Worm (Caenorhabditis elegans) whole organism, young adult: ENCODE measurements around the gene F26C11.4.

Source experiments
- B0336.3 ChIP-seq: fragments of 200-800 bp; sonication (Bioruptor generic); IDR thresholded peaks from 2 replicates; pipeline ENCODE4 v1.3.6; 2022; ENCODE audit warnings: missing genetic modification characterization, missing compliant biosample characterization
- C17E4.6 ChIP-seq: fragments of 200-800 bp; sonication (Bioruptor generic); IDR thresholded peaks from 2 replicates; pipeline ENCODE4 v1.3.6; 2022; ENCODE audit warnings: missing genetic modification reagents, missing genetic modification characterization, missing compliant biosample characterization
- F33H1.4 ChIP-seq: fragments of 200-800 bp; sonication (Bioruptor generic); IDR thresholded peaks from 2 replicates; pipeline ENCODE4 v1.3.6; 2022; ENCODE audit warnings: missing genetic modification reagents, missing genetic modification characterization, missing compliant biosample characterization
- F49E8.2 ChIP-seq: sonication (generic microtip); optimal IDR thresholded peaks from 3 replicates; lab custom pipeline; 2017; ENCODE audit warnings: missing genetic modification characterization, mild to moderate bottlenecking, missing compliant biosample characterization, antibody characterized with exemption, moderate library complexity; ENCODE audit not compliant: insufficient read depth
- F52B5.7 ChIP-seq: sonication (generic microtip); optimal IDR thresholded peaks from 2 replicates; lab custom pipeline; 2016; ENCODE audit warnings: mild to moderate bottlenecking, missing genetic modification characterization, missing compliant biosample characterization
- F55B11.4 ChIP-seq: sonication (generic microtip); optimal IDR thresholded peaks from 2 replicates; lab custom pipeline; 2016; ENCODE audit warnings: missing compliant biosample characterization, missing genetic modification characterization, borderline replicate concordance; ENCODE audit not compliant: insufficient read depth
- T07F8.4 ChIP-seq: sonication (generic microtip); optimal IDR thresholded peaks from 2 replicates; lab custom pipeline; 2016; ENCODE audit warnings: mild to moderate bottlenecking, missing genetic modification characterization, moderate library complexity, missing compliant biosample characterization
- aptf-3 ChIP-seq: fragments of 200-800 bp; sonication (Bioruptor generic); IDR thresholded peaks from 2 replicates; pipeline ENCODE4 v1.3.6; 2022; ENCODE audit warnings: missing genetic modification characterization, missing compliant biosample characterization
- attf-3 ChIP-seq: fragments of 200-800 bp; sonication (Bioruptor generic); conservative IDR thresholded peaks from 2 replicates; pipeline ENCODE4 v1.3.6; 2022; ENCODE audit warnings: missing genetic modification reagents, missing genetic modification characterization, missing compliant biosample characterization
- cebp-1 ChIP-seq, 2 experiments: fragments of 200-800 bp in 1 of 2; sonication (Bioruptor generic) in 1 of 2; sonication (generic microtip) in 1 of 2; IDR thresholded peaks in 1 of 2; optimal IDR thresholded peaks in 1 of 2; 2 replicates each; pipeline versions ENCODE4 v1.3.6 to Lab custom; 2017 to 2022; ENCODE audit warnings: missing compliant biosample characterization in 2 of 2, missing genetic modification characterization in 2 of 2, mild to moderate bottlenecking in 1 of 2, missing genetic modification reagents in 1 of 2, moderate library complexity in 1 of 2
- ceh-58 ChIP-seq: fragments of 200-800 bp; sonication (Bioruptor generic); IDR thresholded peaks from 2 replicates; pipeline ENCODE4 v1.3.6; 2022; ENCODE audit warnings: missing genetic modification characterization, missing compliant biosample characterization
- ceh-79 ChIP-seq: sonication (generic microtip); optimal IDR thresholded peaks from 2 replicates; lab custom pipeline; 2017; ENCODE audit warnings: mild to moderate bottlenecking, missing genetic modification characterization, missing compliant biosample characterization
- chd-7 ChIP-seq: sonication (generic microtip); optimal IDR thresholded peaks from 2 replicates; lab custom pipeline; 2016; ENCODE audit warnings: mild to moderate bottlenecking, missing genetic modification characterization, moderate library complexity, missing compliant biosample characterization
- fkh-3 ChIP-seq: sonication (generic microtip); optimal IDR thresholded peaks from 2 replicates; lab custom pipeline; 2016; ENCODE audit warnings: mild to moderate bottlenecking, missing genetic modification characterization, missing compliant biosample characterization
- gei-17 ChIP-seq: fragments of 200-800 bp; sonication (Bioruptor generic); optimal IDR thresholded peaks from 2 replicates; lab custom pipeline; 2018; ENCODE audit warnings: mild to moderate bottlenecking, missing genetic modification characterization, missing compliant biosample characterization
- hmg-1.2 ChIP-seq: fragments of 200-800 bp; sonication (Bioruptor generic); IDR thresholded peaks from 2 replicates; pipeline ENCODE4 v1.3.6; 2022; ENCODE audit warnings: missing genetic modification reagents, missing genetic modification characterization, missing compliant biosample characterization
- hmg-20 ChIP-seq: fragments of 200-800 bp; sonication (Bioruptor generic); IDR thresholded peaks from 2 replicates; pipeline ENCODE4 v1.3.6; 2022; ENCODE audit warnings: missing genetic modification reagents, missing genetic modification characterization, missing compliant biosample characterization
- hsf-1 ChIP-seq: fragments of 200-800 bp; sonication (Bioruptor generic); IDR thresholded peaks from 2 replicates; pipeline ENCODE4 v1.3.6; 2022; ENCODE audit warnings: missing genetic modification reagents, missing genetic modification characterization, missing compliant biosample characterization
- let-526 ChIP-seq: fragments of 200-800 bp; sonication (Bioruptor generic); IDR thresholded peaks from 2 replicates; pipeline ENCODE4 v1.3.6; 2022; ENCODE audit warnings: missing genetic modification reagents, missing genetic modification characterization, missing compliant biosample characterization
- let-607 ChIP-seq, 2 experiments: fragments of 200-800 bp in 1 of 2; sonication (Bioruptor generic) in 1 of 2; sonication (generic microtip) in 1 of 2; optimal IDR thresholded peaks; 2 replicates each; lab custom pipeline; 2016 to 2018; ENCODE audit warnings: mild to moderate bottlenecking in 2 of 2, missing compliant biosample characterization in 2 of 2, missing genetic modification characterization in 2 of 2, moderate library complexity in 2 of 2, missing genotype in 1 of 2
- lin-35 ChIP-seq, 3 experiments: fragments of 150-350 bp in 2 of 3; sonication (generic microtip) in 1 of 3; optimal IDR thresholded peaks; 2 replicates each; lab custom pipeline; 2014 to 2018; ENCODE audit warnings: missing biosample characterization in 3 of 3, missing genetic modification characterization in 3 of 3, missing genetic modification reagents in 3 of 3
- lin-54 ChIP-seq: fragments of 200-800 bp; sonication (Bioruptor generic); optimal IDR thresholded peaks from 2 replicates; lab custom pipeline; 2018; ENCODE audit warnings: mild to moderate bottlenecking, missing genetic modification characterization, missing compliant biosample characterization
- lir-1 ChIP-seq: fragments of 200-800 bp; sonication (Bioruptor generic); conservative IDR thresholded peaks from 2 replicates; pipeline ENCODE4 v1.3.6; 2022; ENCODE audit warnings: missing genetic modification reagents, missing genetic modification characterization, missing compliant biosample characterization
- lsl-1 ChIP-seq: fragments of 200-800 bp; sonication (Bioruptor generic); optimal IDR thresholded peaks from 2 replicates; lab custom pipeline; 2018; ENCODE audit warnings: mild to moderate bottlenecking, missing genetic modification characterization, moderate library complexity, missing compliant biosample characterization
- lsy-27 ChIP-seq: sonication (generic microtip); optimal IDR thresholded peaks from 2 replicates; lab custom pipeline; 2017; ENCODE audit warnings: missing genetic modification characterization, mild to moderate bottlenecking, missing compliant biosample characterization, antibody characterized with exemption, missing genotype, borderline replicate concordance; ENCODE audit not compliant: insufficient read depth
- madf-10 ChIP-seq: sonication (generic microtip); optimal IDR thresholded peaks from 2 replicates; lab custom pipeline; 2016; ENCODE audit warnings: mild to moderate bottlenecking, missing genetic modification characterization, missing compliant biosample characterization
- madf-3 ChIP-seq: fragments of 200-800 bp; sonication (Bioruptor generic); IDR thresholded peaks from 2 replicates; pipeline ENCODE4 v1.3.6; 2022; ENCODE audit warnings: missing genetic modification reagents, missing genetic modification characterization, missing compliant biosample characterization
- nfya-2 ChIP-seq: fragments of 200-800 bp; sonication (Bioruptor generic); IDR thresholded peaks from 2 replicates; pipeline ENCODE4 v1.3.6; 2022; ENCODE audit warnings: missing genetic modification reagents, missing genetic modification characterization, missing compliant biosample characterization
- nhr-179 ChIP-seq: sonication (generic microtip); optimal IDR thresholded peaks from 2 replicates; lab custom pipeline; 2016; ENCODE audit warnings: mild to moderate bottlenecking, missing genetic modification characterization, missing compliant biosample characterization
- nhr-80 ChIP-seq: sonication (generic microtip); optimal IDR thresholded peaks from 2 replicates; lab custom pipeline; 2016; ENCODE audit warnings: missing genetic modification characterization, missing compliant biosample characterization
- nhr-90 ChIP-seq: sonication (generic microtip); optimal IDR thresholded peaks from 2 replicates; lab custom pipeline; 2016; ENCODE audit warnings: missing genotype, mild to moderate bottlenecking, missing genetic modification characterization, missing compliant biosample characterization
- pha-4 ChIP-seq: fragments of 150-350 bp; sonication (generic microtip); optimal IDR thresholded peaks from 2 replicates; lab custom pipeline; 2014; ENCODE audit warnings: missing biosample characterization, missing genetic modification reagents, missing genetic modification characterization
- rcor-1 ChIP-seq: fragments of 200-800 bp; sonication (Bioruptor generic); IDR thresholded peaks from 2 replicates; pipeline ENCODE4 v1.3.6; 2022; ENCODE audit warnings: missing genetic modification reagents, missing genetic modification characterization, missing compliant biosample characterization
- snpc-1.1 ChIP-seq: sonication (generic microtip); optimal IDR thresholded peaks from 2 replicates; lab custom pipeline; 2017; ENCODE audit warnings: missing genetic modification characterization, mild to moderate bottlenecking, missing compliant biosample characterization, antibody characterized with exemption, moderate library complexity, missing genotype, missing genetic modification reagents; ENCODE audit not compliant: insufficient read depth
- snpc-1.3 ChIP-seq: sonication (generic microtip); optimal IDR thresholded peaks from 2 replicates; lab custom pipeline; 2017; ENCODE audit warnings: missing genetic modification characterization, mild to moderate bottlenecking, missing compliant biosample characterization, antibody characterized with exemption, moderate library complexity, missing genotype, missing genetic modification reagents; ENCODE audit not compliant: insufficient read depth
- snpc-3.4 ChIP-seq: sonication (generic microtip); optimal IDR thresholded peaks from 2 replicates; lab custom pipeline; 2017; ENCODE audit warnings: missing genetic modification characterization, mild to moderate bottlenecking, missing compliant biosample characterization, antibody characterized with exemption, moderate library complexity, missing genotype, missing genetic modification reagents
- tbp1 ChIP-seq: fragments of 200-800 bp; sonication (Bioruptor generic); optimal IDR thresholded peaks from 2 replicates; lab custom pipeline; 2018; ENCODE audit warnings: mild to moderate bottlenecking, missing genetic modification characterization, missing compliant biosample characterization
- unc-62 ChIP-seq: fragments of 150-350 bp; optimal IDR thresholded peaks from 2 replicates; lab custom pipeline; 2014; ENCODE audit warnings: missing biosample characterization, missing genetic modification reagents, missing genetic modification characterization
- xnd-1 ChIP-seq: sonication (generic microtip); optimal IDR thresholded peaks from 2 replicates; lab custom pipeline; 2016; ENCODE audit warnings: missing genotype, missing genetic modification reagents, missing genetic modification characterization, missing compliant biosample characterization
- ztf-22 ChIP-seq: fragments of 200-800 bp; sonication (Bioruptor generic); optimal IDR thresholded peaks from 2 replicates; lab custom pipeline; 2018; ENCODE audit warnings: mild to moderate bottlenecking, missing genetic modification characterization, moderate library complexity, missing compliant biosample characterization
- ztf-26 ChIP-seq: sonication (generic microtip); optimal IDR thresholded peaks from 2 replicates; lab custom pipeline; 2017; ENCODE audit warnings: missing genetic modification characterization, missing compliant biosample characterization

F26C11.4 gene

DNA sequence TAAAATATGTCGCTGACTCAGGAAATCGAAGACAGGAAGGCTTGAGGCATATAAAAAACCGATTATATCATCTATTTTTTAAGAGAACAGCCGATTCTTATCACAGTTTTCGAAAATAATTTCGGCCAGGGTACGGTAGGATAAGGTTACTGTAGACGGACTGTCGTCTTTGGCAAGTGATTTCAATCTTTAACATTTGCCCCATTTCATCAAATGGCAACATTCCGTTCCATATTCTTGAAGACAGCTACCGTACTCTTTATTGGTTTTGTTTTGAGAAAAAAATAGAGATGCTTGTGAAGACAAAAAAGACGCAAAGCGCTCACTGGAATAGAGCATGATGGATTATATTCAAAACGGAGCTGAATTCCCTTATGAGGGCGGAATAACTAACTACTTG, 17.3 kb downstream of the F26C11.4 start:
- TF ChIP-seq let-526 (GFP tag; lab: Robert Waterston, UW) (no peak), ceh-58 (no peak), snpc-1.1 (tag; lab: Kevin White, UChicago) (no peak), snpc-1.3 (no peak), nhr-80 (tag; lab: Kevin White, UChicago) (no peak), C17E4.6 (GFP tag; lab: Robert Waterston, UW) (no peak), hmg-1.2 (GFP tag; lab: Robert Waterston, UW) (no peak), ztf-22 (GFP tag; lab: Kevin White, UChicago) (no peak), F49E8.2 (no peak)

DNA sequence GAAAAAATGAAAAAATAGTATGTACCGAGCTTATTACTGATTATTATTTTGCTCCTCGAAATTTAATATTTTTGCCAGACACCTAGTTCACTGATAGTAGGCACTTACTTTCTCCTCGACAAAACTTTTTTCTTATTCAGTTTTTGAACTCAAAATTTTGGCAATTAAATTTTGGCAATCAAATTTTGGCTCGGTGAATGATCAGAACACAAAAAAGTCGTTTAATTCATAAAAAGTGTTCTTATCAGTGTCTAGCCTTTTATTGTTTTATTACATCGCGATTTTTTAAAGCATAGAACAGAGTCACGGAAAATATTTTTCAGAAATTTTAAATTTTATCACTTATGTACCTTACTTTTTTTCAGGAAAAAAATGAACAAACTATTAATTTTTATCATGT, 20.9 kb downstream of the F26C11.4 start:
- TF ChIP-seq fkh-3 (tag; lab: Kevin White, UChicago) (no peak), lsl-1 (no peak), madf-3 (no peak)

ce11 chrII:9894435-9894834, 21.6 kb downstream of the F26C11.4 start, which contains the start of gene F26C11.1:
F26C11.1 (plus strand) TSS chrII:9894735.
- no peak for TF ChIP-seq ceh-79

ce11 chrII:9892409-9892808, 23.7 kb downstream of the F26C11.4 start, which contains the start of gene C08H9.16:
C08H9.16 (plus strand) TSS chrII:9892778.
- TF ChIP-seq lin-35 (GFP tag; optimal IDR thresholded peaks at IDR 0.05; lab: Kevin White, UChicago) = peak in 1 of 3 experiments; percentile 40
- TF ChIP-seq attf-3 (GFP tag; lab: Robert Waterston, UW) = no peak
- no peak for TF ChIP-seq hsf-1 (GFP tag; lab: Robert Waterston, UW)
- no peak for TF ChIP-seq chd-7 (tag; lab: Kevin White, UChicago)
- no peak for TF ChIP-seq snpc-1.1 (tag; lab: Kevin White, UChicago)
- no peak for TF ChIP-seq aptf-3 (GFP tag; lab: Robert Waterston, UW)
- TF ChIP-seq rcor-1 = no peak
- TF ChIP-seq snpc-3.4 (tag; lab: Kevin White, UChicago) = peak; percentile 7
- TF ChIP-seq lsy-27 (tag; lab: Kevin White, UChicago) = no peak
- no peak for TF ChIP-seq ceh-79
- TF ChIP-seq lsl-1 = peak; percentile 88
- no peak for TF ChIP-seq F52B5.7
- TF ChIP-seq F33H1.4 (GFP tag; lab: Robert Waterston, UW) = peak; percentile 78
- TF ChIP-seq lin-54 (GFP tag; lab: Kevin White, UChicago) = peak; percentile 48
- TF ChIP-seq F55B11.4 (tag; lab: Kevin White, UChicago) = no peak
- TF ChIP-seq nhr-90 (tag; lab: Kevin White, UChicago) = no peak
- TF ChIP-seq ceh-58 = no peak
- TF ChIP-seq cebp-1 (GFP tag; IDR thresholded peaks at IDR 0.05; lab: Robert Waterston, UW) = no peak
- TF ChIP-seq cebp-1 (tag; optimal IDR thresholded peaks at IDR 0.05; lab: Kevin White, UChicago) = no peak
- no peak for TF ChIP-seq gei-17 (GFP tag; lab: Kevin White, UChicago)
- TF ChIP-seq B0336.3 = no peak
- peak; percentile 89 to 94 for TF ChIP-seq let-607 (tag; optimal IDR thresholded peaks at IDR 0.05; lab: Kevin White, UChicago)
- no peak for TF ChIP-seq let-526 (GFP tag; lab: Robert Waterston, UW)
- peak; percentile 45 for TF ChIP-seq snpc-1.3
- no peak for TF ChIP-seq hmg-20 (GFP tag; lab: Robert Waterston, UW)
- TF ChIP-seq nhr-179 (tag; lab: Kevin White, UChicago) = no peak
- peak; percentile 13 for TF ChIP-seq pha-4
- peak; percentile 41; the same call in 1 of the 2 replicates for TF ChIP-seq hmg-1.2 (GFP tag; lab: Robert Waterston, UW)
- TF ChIP-seq unc-62 (GFP tag; lab: Kevin White, UChicago) = no peak
- no peak for TF ChIP-seq lir-1 (GFP tag; lab: Robert Waterston, UW)
- TF ChIP-seq madf-10 (tag; lab: Kevin White, UChicago) = no peak
- no peak for TF ChIP-seq nfya-2
- peak; percentile 8 for TF ChIP-seq xnd-1 (tag; lab: Kevin White, UChicago)
- TF ChIP-seq T07F8.4 = no peak
- no peak for TF ChIP-seq ztf-26 (tag; lab: Kevin White, UChicago)
- peak; percentile 13 for TF ChIP-seq tbp1 (GFP tag; lab: Kevin White, UChicago)
